Worm (Caenorhabditis elegans): ENCODE results near the gene acs-19.
"Not testable (repeated sequence)": the region's sequence is repeated elsewhere in the genome, so short reads cannot be mapped to it uniquely, and the experiment has no call there.

DNA sequence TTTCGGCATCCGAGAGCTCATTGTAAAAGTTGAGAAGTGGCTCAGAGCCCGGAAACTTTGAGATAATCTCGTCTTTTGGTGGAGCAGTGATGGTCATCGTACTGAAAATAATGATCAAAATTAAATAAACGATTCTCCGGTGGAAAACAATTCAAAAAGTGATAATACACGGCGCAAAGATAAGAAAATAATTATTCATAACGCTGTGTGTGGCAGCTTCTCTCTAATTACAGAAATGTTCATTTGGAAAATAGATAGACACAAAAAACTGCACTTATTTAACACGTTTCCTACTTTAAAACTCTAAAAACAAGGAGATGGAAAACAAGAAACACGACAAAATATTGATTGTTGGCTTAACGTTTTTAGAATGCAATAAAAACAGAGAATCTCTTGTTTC lies 20.8 kb upstream of the acs-19 start, which contains the start of gene C36A4.4:
- TF ChIP-seq ama-1 (optimal IDR thresholded peaks at IDR 0.05); F13H6.1 (tag; optimal IDR thresholded peaks at IDR 0.05); ceh-14 (tag; optimal IDR thresholded peaks at IDR 0.05); pqm-1 (tag; optimal IDR thresholded peaks at IDR 0.05): not testable (repeated sequence)
